Fruit fly (Drosophila melanogaster) whole organism, prepupa: ENCODE measurements around the gene CG43060.

Experiments used
- Blimp-1 ChIP-seq: fragments of 200-800 bp; sonication (Bioruptor generic); optimal IDR thresholded peaks from 3 replicates; lab custom pipeline; 2017; ENCODE audit warnings: missing biosample characterization, missing genetic modification characterization, mild to moderate bottlenecking, moderate library complexity, missing genetic modification reagents
- CG10631 ChIP-seq: fragments of 200-800 bp; sonication (Bioruptor generic); optimal IDR thresholded peaks from 2 replicates; lab custom pipeline; 2016; ENCODE audit warnings: missing biosample characterization, missing genetic modification characterization
- CG10669 ChIP-seq: fragments of 200-800 bp; sonication (Bioruptor generic); optimal IDR thresholded peaks from 3 replicates; lab custom pipeline; 2018; ENCODE audit warnings: missing biosample characterization, mild to moderate bottlenecking, missing genetic modification characterization, moderate library complexity
- CG11294 ChIP-seq: fragments of 200-800 bp; sonication (Bioruptor generic); IDR thresholded peaks from 2 replicates; pipeline ENCODE4 v1.3.6; 2022; ENCODE audit warnings: missing biosample characterization, missing genetic modification characterization
- CG11762 ChIP-seq: fragments of 200-800 bp; sonication (Bioruptor generic); optimal IDR thresholded peaks from 3 replicates; lab custom pipeline; 2016; ENCODE audit warnings: missing biosample characterization, missing genetic modification characterization; ENCODE audit not compliant: insufficient read depth
- CG11902 ChIP-seq: fragments of 200-800 bp; sonication (Bioruptor generic); optimal IDR thresholded peaks from 3 replicates; lab custom pipeline; 2016; ENCODE audit warnings: missing biosample characterization, missing genetic modification characterization
- CG15336 ChIP-seq: fragments of 200-800 bp; sonication (Bioruptor generic); IDR thresholded peaks from 2 replicates; pipeline ENCODE4 v1.3.6; 2022; ENCODE audit warnings: missing biosample characterization, missing genetic modification characterization
- CG1621 ChIP-seq: fragments of 200-800 bp; sonication (Bioruptor generic); optimal IDR thresholded peaks from 3 replicates; lab custom pipeline; 2018; ENCODE audit warnings: missing biosample characterization, mild to moderate bottlenecking, missing genetic modification characterization
- CG16779 ChIP-seq: fragments of 200-800 bp; sonication (Bioruptor generic); optimal IDR thresholded peaks from 3 replicates; lab custom pipeline; 2017; ENCODE audit warnings: missing biosample characterization, mild to moderate bottlenecking, missing genetic modification characterization
- CG3032 ChIP-seq: fragments of 200-800 bp; optimal IDR thresholded peaks from 2 replicates; lab custom pipeline; 2019; ENCODE audit warnings: missing biosample characterization, mild to moderate bottlenecking, missing genetic modification characterization, moderate library complexity
- CG31627 ChIP-seq: fragments of 200-800 bp; sonication (Bioruptor generic); optimal IDR thresholded peaks from 3 replicates; lab custom pipeline; 2016; ENCODE audit warnings: missing biosample characterization, missing genetic modification characterization
- CG34406 ChIP-seq: fragments of 200-800 bp; sonication (Bioruptor generic); optimal IDR thresholded peaks from 3 replicates; lab custom pipeline; 2016; ENCODE audit warnings: missing biosample characterization, missing genetic modification characterization
- CG3919 ChIP-seq: fragments of 200-800 bp; sonication (Bioruptor generic); optimal IDR thresholded peaks from 3 replicates; lab custom pipeline; 2016; ENCODE audit warnings: missing biosample characterization, missing genetic modification characterization
- CG4318 ChIP-seq: fragments of 200-800 bp; sonication (Bioruptor generic); optimal IDR thresholded peaks from 3 replicates; lab custom pipeline; 2017; ENCODE audit warnings: missing biosample characterization, mild to moderate bottlenecking, missing genetic modification characterization
- CG6163 ChIP-seq: fragments of 200-800 bp; sonication (Bioruptor generic); IDR thresholded peaks from 3 replicates; pipeline ENCODE4 v1.3.6; 2022; ENCODE audit warnings: missing biosample characterization, missing genetic modification characterization
- CG6276 ChIP-seq: fragments of 200-800 bp; sonication (Bioruptor generic); optimal IDR thresholded peaks from 2 replicates; lab custom pipeline; 2017; ENCODE audit warnings: missing biosample characterization, mild to moderate bottlenecking, missing genetic modification characterization
- CG6792 ChIP-seq: fragments of 200-800 bp; sonication (Bioruptor generic); optimal IDR thresholded peaks from 3 replicates; lab custom pipeline; 2016; ENCODE audit warnings: missing biosample characterization, missing genetic modification characterization
- CG6808 ChIP-seq: fragments of 200-800 bp; sonication (Bioruptor generic); optimal IDR thresholded peaks from 3 replicates; lab custom pipeline; 2017; ENCODE audit warnings: missing biosample characterization, missing genetic modification characterization, mild to moderate bottlenecking, moderate library complexity, missing genetic modification reagents
- CG7368 ChIP-seq: fragments of 200-800 bp; sonication (Bioruptor generic); optimal IDR thresholded peaks from 3 replicates; lab custom pipeline; 2016; ENCODE audit warnings: missing biosample characterization, missing genetic modification characterization
- CG8119 ChIP-seq: fragments of 200-800 bp; sonication (Bioruptor generic); IDR thresholded peaks from 3 replicates; pipeline ENCODE4 v1.3.6; 2022; ENCODE audit warnings: missing biosample characterization, missing genetic modification characterization
- CG8632 ChIP-seq: fragments of 200-800 bp; sonication (Bioruptor generic); optimal IDR thresholded peaks from 3 replicates; lab custom pipeline; 2016; ENCODE audit warnings: missing biosample characterization, missing genetic modification characterization
- CG9139 ChIP-seq: fragments of 200-800 bp; sonication (Bioruptor generic); optimal IDR thresholded peaks from 3 replicates; lab custom pipeline; 2017; ENCODE audit warnings: missing biosample characterization, mild to moderate bottlenecking, missing genetic modification characterization
- Eip93F ChIP-seq: fragments of 200-800 bp; sonication (Bioruptor generic); optimal IDR thresholded peaks from 2 replicates; lab custom pipeline; 2016; ENCODE audit warnings: missing biosample characterization, mild to moderate bottlenecking, missing genetic modification characterization
- Ets21C ChIP-seq: fragments of 200-800 bp; sonication (Bioruptor generic); optimal IDR thresholded peaks from 3 replicates; lab custom pipeline; 2016; ENCODE audit warnings: missing biosample characterization, missing genetic modification characterization
- Gug ChIP-seq: fragments of 200-800 bp; sonication (Bioruptor generic); IDR thresholded peaks from 2 replicates; pipeline ENCODE4 v1.3.6; 2022; ENCODE audit warnings: missing biosample characterization, missing genetic modification characterization
- Hr38 ChIP-seq: sonication (Bioruptor generic); optimal IDR thresholded peaks from 2 replicates; lab custom pipeline; 2016; ENCODE audit warnings: missing biosample characterization, missing genetic modification characterization
- Hr39 ChIP-seq: fragments of 200-800 bp; sonication (Bioruptor generic); optimal IDR thresholded peaks from 2 replicates; lab custom pipeline; 2016; ENCODE audit warnings: missing biosample characterization, missing genetic modification characterization
- Hr4 ChIP-seq: fragments of 200-800 bp; sonication (Bioruptor generic); optimal IDR thresholded peaks from 3 replicates; lab custom pipeline; 2016; ENCODE audit warnings: missing biosample characterization, missing genetic modification characterization
- Lpt ChIP-seq: fragments of 200-800 bp; sonication (Bioruptor generic); optimal IDR thresholded peaks from 3 replicates; lab custom pipeline; 2016; ENCODE audit warnings: missing biosample characterization, missing genetic modification characterization
- Met ChIP-seq: fragments of 200-800 bp; sonication (Bioruptor generic); optimal IDR thresholded peaks from 3 replicates; lab custom pipeline; 2016; ENCODE audit warnings: missing biosample characterization, missing genetic modification characterization
- Smox ChIP-seq: fragments of 200-800 bp; sonication (Bioruptor generic); optimal IDR thresholded peaks from 3 replicates; lab custom pipeline; 2016; ENCODE audit warnings: missing biosample characterization, missing genetic modification characterization
- Sox102F ChIP-seq: fragments of 200-800 bp; sonication (Bioruptor generic); optimal IDR thresholded peaks from 2 replicates; lab custom pipeline; 2016; ENCODE audit warnings: missing biosample characterization, mild to moderate bottlenecking, missing genetic modification characterization
- Sox14 ChIP-seq: fragments of 200-800 bp; sonication (Bioruptor generic); optimal IDR thresholded peaks from 3 replicates; lab custom pipeline; 2016; ENCODE audit warnings: missing biosample characterization, missing genetic modification characterization
- Sox15 ChIP-seq: fragments of 200-800 bp; sonication (Bioruptor generic); optimal IDR thresholded peaks from 3 replicates; lab custom pipeline; 2016; ENCODE audit warnings: missing biosample characterization, missing genetic modification characterization
- achi ChIP-seq: fragments of 200-800 bp; sonication (Bioruptor generic); optimal IDR thresholded peaks from 3 replicates; lab custom pipeline; 2016; ENCODE audit warnings: missing biosample characterization, missing genetic modification characterization
- acj6 ChIP-seq: fragments of 200-800 bp; sonication (Bioruptor generic); optimal IDR thresholded peaks from 3 replicates; lab custom pipeline; 2016; ENCODE audit warnings: missing biosample characterization, missing genetic modification characterization
- cyc ChIP-seq: fragments of 200-800 bp; sonication (Bioruptor generic); optimal IDR thresholded peaks from 3 replicates; lab custom pipeline; 2016; ENCODE audit warnings: missing biosample characterization, missing genetic modification characterization
- dac ChIP-seq: fragments of 200-800 bp; sonication (Bioruptor generic); optimal IDR thresholded peaks from 2 replicates; lab custom pipeline; 2017; ENCODE audit warnings: missing biosample characterization, mild to moderate bottlenecking, missing genetic modification characterization
- dsx ChIP-seq: fragments of 200-800 bp; optimal IDR thresholded peaks from 3 replicates; lab custom pipeline; 2019; ENCODE audit warnings: missing biosample characterization, mild to moderate bottlenecking, missing genetic modification characterization, moderate library complexity; ENCODE audit not compliant: poor library complexity, severe bottlenecking
- eg ChIP-seq: fragments of 200-800 bp; sonication (Bioruptor generic); IDR thresholded peaks from 3 replicates; pipeline ENCODE4 v1.3.6; 2022; ENCODE audit warnings: missing biosample characterization, missing genetic modification characterization
- esn ChIP-seq: fragments of 200-800 bp; sonication (Bioruptor generic); optimal IDR thresholded peaks from 2 replicates; lab custom pipeline; 2016; ENCODE audit warnings: missing biosample characterization, mild to moderate bottlenecking, missing genetic modification characterization, moderate library complexity
- fd59A ChIP-seq: fragments of 200-800 bp; sonication (Bioruptor generic); optimal IDR thresholded peaks from 2 replicates; lab custom pipeline; 2017; ENCODE audit warnings: missing biosample characterization, mild to moderate bottlenecking, missing genetic modification characterization, missing genetic modification reagents
- fkh ChIP-seq: fragments of 200-800 bp; sonication (Bioruptor generic); optimal IDR thresholded peaks from 3 replicates; lab custom pipeline; 2017; ENCODE audit warnings: missing biosample characterization, mild to moderate bottlenecking, missing genetic modification characterization, moderate library complexity
- lz ChIP-seq: fragments of 200-800 bp; sonication (Bioruptor generic); optimal IDR thresholded peaks from 3 replicates; lab custom pipeline; 2016; ENCODE audit warnings: missing biosample characterization, missing genetic modification characterization
- pdm3 ChIP-seq: fragments of 200-800 bp; sonication (Bioruptor generic); optimal IDR thresholded peaks from 3 replicates; lab custom pipeline; 2016; ENCODE audit warnings: missing biosample characterization, missing genetic modification characterization
- spab ChIP-seq: fragments of 200-800 bp; sonication (Bioruptor generic); optimal IDR thresholded peaks from 2 replicates; lab custom pipeline; 2017; ENCODE audit warnings: missing biosample characterization, mild to moderate bottlenecking, missing genetic modification characterization, missing genetic modification reagents
- ss ChIP-seq, 2 experiments: fragments of 200-800 bp; sonication (Bioruptor generic); optimal IDR thresholded peaks; 2 replicates in 1 of 2; 3 replicates in 1 of 2; lab custom pipeline; 2017 to 2018; ENCODE audit warnings: mild to moderate bottlenecking in 2 of 2, missing biosample characterization in 2 of 2, missing genetic modification characterization in 2 of 2, moderate library complexity in 1 of 2
- svp ChIP-seq: fragments of 200-800 bp; sonication (Bioruptor generic); peaks from one replicate; lab custom pipeline; 2016; ENCODE audit warnings: missing biosample characterization, missing genetic modification characterization
- topi ChIP-seq: fragments of 200-800 bp; sonication (Bioruptor generic); optimal IDR thresholded peaks from 3 replicates; lab custom pipeline; 2016; ENCODE audit warnings: missing biosample characterization, missing genetic modification characterization
- vri ChIP-seq: fragments of 200-800 bp; sonication (Bioruptor generic); optimal IDR thresholded peaks from 3 replicates; lab custom pipeline; 2016; ENCODE audit warnings: missing biosample characterization, mild to moderate bottlenecking, missing genetic modification characterization

The CG43060 gene

dm6 chr3R:8058984-8059383, 18.0 kb downstream of the CG43060 start, which contains the start of gene mAChR-B:
mAChR-B (plus strand) TSS chr3R:8059284.
- TF ChIP-seq CG6163 (GFP tag; lab: Robert Waterston, UW): 0 out of 3 replicates have a peak, but pooled peaks have one; percentile 9
- TF ChIP-seq svp (GFP tag; lab: Kevin White, UChicago): no peak
- TF ChIP-seq, all 60 proteins: peak for 1

- TF ChIP-seq Lpt (GFP tag; lab: Kevin White, UChicago) (no peak), CG16779 (tag; lab: Kevin White, UChicago) (no peak), CG10631 (GFP tag; lab: Kevin White, UChicago) (peak; percentile 5), CG4318 (GFP tag; lab: Kevin White, UChicago) (no peak), fkh (GFP tag; lab: Kevin White, UChicago) (no peak), CG6808 (GFP tag; lab: Kevin White, UChicago) (no peak), CG3919 (GFP tag; lab: Kevin White, UChicago) (peak; percentile 7), spab (GFP tag; lab: Kevin White, UChicago) (peak; percentile 3), CG31627 (GFP tag; lab: Kevin White, UChicago) (peak; percentile 14), topi (GFP tag; lab: Kevin White, UChicago) (peak; percentile 3), Sox14 (no peak), Sox102F (no peak), CG11762 (GFP tag; lab: Kevin White, UChicago) (no peak), CG6276 (GFP tag; lab: Kevin White, UChicago) (peak; percentile 1), Hr38 (GFP tag; lab: Kevin White, UChicago) (no peak), Met (no peak), CG6792 (no peak), Blimp-1 (no peak), lz (GFP tag; lab: Kevin White, UChicago) (no peak), CG34406 (no peak), Eip93F (GFP tag; lab: Kevin White, UChicago) (no peak), Hr4 (peak; percentile 17), pdm3 (peak; percentile 28), eg (GFP tag; lab: Robert Waterston, UW) (no peak), CG3032 (tag; lab: Kevin White, UChicago) (peak; percentile 31), svp (GFP tag; lab: Kevin White, UChicago) (peak; percentile 58), Hr39 (GFP tag; lab: Kevin White, UChicago) (peak; percentile 12), CG1621 (tag; lab: Kevin White, UChicago) (no peak), Smox (no peak), CG8119 (GFP tag; lab: Robert Waterston, UW) (no peak), acj6 (GFP tag; lab: Kevin White, UChicago) (no peak), achi (peak; percentile 32), vri (no peak), CG11902 (GFP tag; lab: Kevin White, UChicago) (no peak), CG10669 (GFP tag; lab: Kevin White, UChicago) (no peak), CG15336 (peak; percentile 34; the same call in 1 of the 2 replicates), esn (GFP tag; lab: Kevin White, UChicago) (no peak), ss (GFP tag; optimal IDR thresholded peaks at IDR 0.05; lab: Kevin White, UChicago) (peak in 1 of 2 experiments; percentile 4), Sox15 (GFP tag; lab: Kevin White, UChicago) (no peak), cyc (GFP tag; lab: Kevin White, UChicago) (no peak), fd59A (no peak), CG8632 (GFP tag; lab: Kevin White, UChicago) (no peak), CG7368 (GFP tag; lab: Kevin White, UChicago) (no peak), CG9139 (GFP tag; lab: Kevin White, UChicago) (no peak), dac (GFP tag; lab: Kevin White, UChicago) (no peak), CG11294 (GFP tag; lab: Robert Waterston, UW) (no peak; the same call in 1 of the 2 replicates), Ets21C (GFP tag; lab: Kevin White, UChicago) (no peak), dsx (GFP tag; lab: Kevin White, UChicago) (no peak), Gug (GFP tag; lab: Robert Waterston, UW) (no peak)
These were observed 31.6 kb downstream of the CG43060 start for dm6 chr3R:8072635-8073034.
